Worm (Caenorhabditis elegans): Measurements from ENCODE around the gene acdh-8.
"Not testable (repeated sequence)": the region's sequence is repeated elsewhere in the genome, so short reads cannot be mapped to it uniquely, and the experiment has no call there.

acdh-8 gene

DNA sequence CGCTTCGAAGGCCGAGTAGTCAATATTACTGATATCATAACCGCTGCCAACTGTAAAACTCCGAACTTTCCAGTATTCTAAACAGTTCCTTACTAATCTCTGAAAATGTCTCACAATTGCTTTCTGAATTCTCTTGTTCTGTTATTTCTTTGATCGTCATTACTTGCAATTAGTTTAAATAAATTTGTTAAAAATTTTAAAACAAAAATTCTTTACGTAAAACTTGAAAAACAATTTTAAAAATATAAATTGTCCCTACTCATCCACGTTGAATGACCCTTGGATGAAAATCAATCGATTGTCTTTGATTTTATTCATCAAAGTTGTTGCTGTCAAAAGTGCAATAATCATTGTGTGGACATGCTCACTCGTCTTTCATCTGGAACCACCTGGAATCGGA, at the start of gene acdh-8:
TSS of gene acdh-8 (plus strand) at position 301 of the 400 bp plus-strand sequence.
- TF ChIP-seq tbx-11 (GFP tag; IDR thresholded peaks at IDR 0.05), result no peak
- TF ChIP-seq hmbx-1 (tag; optimal IDR thresholded peaks at IDR 0.05), result no peak
- no peak for TF ChIP-seq sea-1 (GFP tag; conservative IDR thresholded peaks at IDR 0.05)
- TF ChIP-seq tra-4 (tag; optimal IDR thresholded peaks at IDR 0.05), result no peak
- TF ChIP-seq pes-1 (GFP tag; IDR thresholded peaks at IDR 0.05), result no peak
- TF ChIP-seq ceh-36 (tag; optimal IDR thresholded peaks at IDR 0.05), result no peak
- TF ChIP-seq hnd-1 (tag; optimal IDR thresholded peaks at IDR 0.05), result no peak
- no peak for TF ChIP-seq hmg-4 (GFP tag; optimal IDR thresholded peaks at IDR 0.05)
- no peak for TF ChIP-seq tbx-37 (GFP tag; conservative IDR thresholded peaks at IDR 0.05)
- TF ChIP-seq B0310.2 (tag; optimal IDR thresholded peaks at IDR 0.05), result no peak
- no peak for TF ChIP-seq ama-1 (optimal IDR thresholded peaks at IDR 0.05)

DNA sequence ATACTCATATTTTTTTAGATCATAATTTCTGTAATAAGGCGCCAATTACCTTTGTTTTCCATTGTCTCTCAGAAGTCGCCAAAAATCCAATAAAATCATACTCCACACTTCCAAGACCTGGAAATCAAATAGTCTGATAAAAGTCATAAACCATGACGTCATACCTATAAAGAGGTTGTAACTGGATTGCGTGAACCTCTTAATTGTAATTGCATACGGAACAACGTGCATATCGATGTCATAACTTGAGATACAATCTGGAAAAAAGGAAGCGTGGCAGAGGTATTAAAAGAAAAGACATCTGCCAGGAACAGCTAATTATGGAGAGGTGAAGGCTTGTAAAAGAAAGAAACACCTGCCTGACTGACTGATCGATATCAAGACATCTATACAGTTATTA, 49.2 kb upstream of the acdh-8 start, which contains the start of gene F10C1.9:
TSS of gene F10C1.9 (minus strand) at position 197 of the 400 bp plus-strand sequence.
- TF ChIP-seq tra-4 (tag; optimal IDR thresholded peaks at IDR 0.05) (no peak), pes-1 (GFP tag; IDR thresholded peaks at IDR 0.05) (no peak), ceh-13 (GFP tag; optimal IDR thresholded peaks at IDR 0.05) (no peak), tbx-37 (GFP tag; conservative IDR thresholded peaks at IDR 0.05) (no peak), hnd-1 (tag; optimal IDR thresholded peaks at IDR 0.05) (no peak), ama-1 (optimal IDR thresholded peaks at IDR 0.05) (no peak), hmbx-1 (tag; optimal IDR thresholded peaks at IDR 0.05) (no peak), sea-1 (GFP tag; conservative IDR thresholded peaks at IDR 0.05) (no peak)

DNA sequence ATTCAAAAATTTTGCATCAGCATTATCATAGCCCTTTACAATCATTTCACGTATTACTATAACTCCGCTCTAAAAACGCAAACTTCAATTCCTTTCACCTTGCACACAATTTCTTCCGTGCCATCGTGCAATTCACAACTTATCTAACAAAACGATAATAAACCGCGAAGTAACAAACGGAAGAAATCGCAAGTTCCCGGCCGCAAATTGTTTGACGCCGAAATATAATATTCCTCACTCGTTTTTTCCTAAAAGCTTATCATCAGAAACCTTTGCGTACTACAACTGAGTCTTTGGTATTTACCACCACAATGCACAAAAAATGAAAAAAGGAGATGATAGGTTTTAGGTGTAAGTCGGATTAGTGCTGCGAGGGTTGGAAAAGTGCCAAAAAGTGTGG, 47.0 kb upstream of the acdh-8 start:
- no peak for TF ChIP-seq F13C5.2 (tag; optimal IDR thresholded peaks at IDR 0.05)
- no peak for TF ChIP-seq hmbx-1 (tag; optimal IDR thresholded peaks at IDR 0.05)
- TF ChIP-seq sea-1 (GFP tag; conservative IDR thresholded peaks at IDR 0.05), result no peak
- no peak for TF ChIP-seq ceh-13 (GFP tag; optimal IDR thresholded peaks at IDR 0.05)
- no peak for TF ChIP-seq tbx-11 (GFP tag; IDR thresholded peaks at IDR 0.05)
- TF ChIP-seq ama-1 (optimal IDR thresholded peaks at IDR 0.05), result no peak
- no peak for TF ChIP-seq B0310.2 (tag; optimal IDR thresholded peaks at IDR 0.05)
- TF ChIP-seq tbx-37 (GFP tag; conservative IDR thresholded peaks at IDR 0.05), result no peak
- TF ChIP-seq ets-7 (tag; optimal IDR thresholded peaks at IDR 0.05), result no peak
- no peak for TF ChIP-seq hnd-1 (tag; optimal IDR thresholded peaks at IDR 0.05)
- TF ChIP-seq hmg-4 (GFP tag; optimal IDR thresholded peaks at IDR 0.05), result no peak
- no peak for TF ChIP-seq aly-1 (tag; optimal IDR thresholded peaks at IDR 0.05)
- no peak for TF ChIP-seq pes-1 (GFP tag; IDR thresholded peaks at IDR 0.05)
- TF ChIP-seq scrt-1 (GFP tag; IDR thresholded peaks at IDR 0.05), result no peak

DNA sequence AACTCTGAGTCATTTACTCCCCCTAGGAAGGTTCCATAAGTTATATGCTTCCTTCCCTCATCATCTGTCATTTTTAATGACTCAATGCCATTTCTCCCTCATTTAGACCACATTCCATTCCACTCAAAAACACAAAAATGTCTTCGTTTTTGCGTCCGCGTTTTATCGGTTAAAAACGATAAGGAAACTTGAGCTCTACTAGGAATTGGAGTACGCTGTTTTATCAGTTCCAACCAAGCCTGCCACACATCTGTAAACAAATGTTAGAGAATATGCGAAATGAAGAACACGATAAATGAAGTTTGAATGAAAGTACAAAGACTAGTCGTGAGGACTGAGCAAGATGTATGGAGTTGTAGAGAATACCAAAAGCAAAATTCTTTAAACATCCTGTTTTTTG, 45.9 kb upstream of the acdh-8 start:
- TF ChIP-seq ets-7 (tag; optimal IDR thresholded peaks at IDR 0.05) (no peak), tbx-11 (GFP tag; IDR thresholded peaks at IDR 0.05) (no peak), ceh-36 (tag; optimal IDR thresholded peaks at IDR 0.05) (no peak), aly-1 (tag; optimal IDR thresholded peaks at IDR 0.05) (no peak), sea-1 (GFP tag; conservative IDR thresholded peaks at IDR 0.05) (no peak), F13C5.2 (tag; optimal IDR thresholded peaks at IDR 0.05) (no peak), ama-1 (optimal IDR thresholded peaks at IDR 0.05) (no peak), ceh-13 (GFP tag; optimal IDR thresholded peaks at IDR 0.05) (no peak), tra-4 (tag; optimal IDR thresholded peaks at IDR 0.05) (no peak)

DNA sequence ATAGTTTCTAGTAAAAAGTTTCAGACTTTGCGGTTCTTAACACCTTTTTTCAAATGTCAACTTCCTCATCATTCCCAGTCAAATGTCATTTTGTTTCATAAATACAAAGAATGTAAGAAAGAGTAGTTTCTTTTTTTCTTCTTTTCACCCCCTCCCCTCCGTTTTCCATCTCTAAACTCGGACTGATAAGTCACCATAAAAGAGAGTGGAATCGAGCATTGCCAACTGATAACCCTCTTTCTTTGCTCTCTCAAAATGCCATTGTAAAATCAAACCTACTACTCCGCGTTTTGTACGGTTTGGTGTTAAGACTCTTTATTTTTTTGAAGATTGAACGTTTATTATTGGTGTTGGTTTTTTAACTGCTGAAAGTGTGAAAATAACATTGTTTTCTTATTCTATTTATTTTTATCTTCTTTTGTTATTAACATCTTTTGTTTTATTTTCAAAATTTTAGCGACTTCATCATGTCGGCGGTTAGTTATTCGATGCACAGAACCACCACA, 44.5 kb upstream of the acdh-8 start, which contains the start of gene ifb-2:
TSS of gene ifb-2 (plus strand) at position 456 of the 506 bp plus-strand sequence.
- no peak for TF ChIP-seq scrt-1 (GFP tag; IDR thresholded peaks at IDR 0.05)
- no peak for TF ChIP-seq B0310.2 (tag; optimal IDR thresholded peaks at IDR 0.05)
- no peak for TF ChIP-seq hmbx-1 (tag; optimal IDR thresholded peaks at IDR 0.05)
- TF ChIP-seq tbx-11 (GFP tag; IDR thresholded peaks at IDR 0.05), result no peak
- no peak for TF ChIP-seq ama-1 (optimal IDR thresholded peaks at IDR 0.05)
- no peak for TF ChIP-seq ets-7 (tag; optimal IDR thresholded peaks at IDR 0.05)
- no peak for TF ChIP-seq sea-1 (GFP tag; conservative IDR thresholded peaks at IDR 0.05)
- no peak for TF ChIP-seq tra-4 (tag; optimal IDR thresholded peaks at IDR 0.05)
- no peak for TF ChIP-seq ceh-13 (GFP tag; optimal IDR thresholded peaks at IDR 0.05)
- TF ChIP-seq tbx-37 (GFP tag; conservative IDR thresholded peaks at IDR 0.05), result no peak
- no peak for TF ChIP-seq hnd-1 (tag; optimal IDR thresholded peaks at IDR 0.05)
- TF ChIP-seq pes-1 (GFP tag; IDR thresholded peaks at IDR 0.05), result no peak
- TF ChIP-seq F13C5.2 (tag; optimal IDR thresholded peaks at IDR 0.05), result no peak
- TF ChIP-seq ceh-36 (tag; optimal IDR thresholded peaks at IDR 0.05), result no peak
- TF ChIP-seq aly-1 (tag; optimal IDR thresholded peaks at IDR 0.05), result no peak
- no peak for TF ChIP-seq flt-1 (GFP tag; IDR thresholded peaks at IDR 0.05)

DNA sequence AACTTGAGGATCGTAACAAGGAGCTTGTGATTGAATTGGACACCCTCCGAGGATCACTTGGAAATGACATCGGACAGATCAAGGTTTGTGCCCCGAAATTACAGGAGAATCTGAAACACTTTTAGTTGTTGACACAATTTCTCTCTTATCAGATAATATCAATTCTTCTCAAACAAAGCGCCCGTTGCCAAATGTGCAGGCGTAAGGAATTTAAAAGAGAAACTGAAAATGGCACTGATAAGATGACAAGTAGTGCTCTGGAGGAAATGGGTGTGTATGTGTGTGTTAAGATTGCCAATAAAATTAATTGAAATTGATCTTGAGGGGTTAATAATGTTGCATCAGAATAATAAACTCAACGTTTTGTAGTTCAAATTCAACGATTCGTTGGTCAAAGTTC, 42.9 kb upstream of the acdh-8 start:
- TF ChIP-seq ets-7 (tag; optimal IDR thresholded peaks at IDR 0.05), result no peak

DNA sequence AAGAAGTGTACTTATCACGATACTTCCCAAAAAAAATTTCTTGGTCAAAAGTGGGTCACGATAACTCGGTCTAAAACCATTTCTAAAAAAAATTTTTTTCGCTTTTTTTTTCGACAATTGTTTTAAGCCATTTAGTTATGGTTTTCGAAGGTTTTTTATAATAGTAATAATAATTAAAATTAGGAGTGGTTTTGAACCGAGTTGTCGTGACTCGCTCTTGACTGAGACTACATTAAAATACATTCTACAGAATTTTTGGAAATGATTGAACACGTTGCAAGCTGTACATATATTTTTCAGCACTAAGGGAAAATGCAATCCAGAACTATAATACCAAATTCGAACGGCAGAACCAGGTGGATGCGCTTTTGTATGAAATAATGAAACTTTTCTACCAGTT, 40.1 kb upstream of the acdh-8 start, which contains the start of gene F10C1.8:
TSS of gene F10C1.8 (plus strand) at position 301 of the 400 bp plus-strand sequence.
- TF ChIP-seq tbx-11 (GFP tag; IDR thresholded peaks at IDR 0.05), result no peak
- no peak for TF ChIP-seq ama-1 (optimal IDR thresholded peaks at IDR 0.05)
- TF ChIP-seq scrt-1 (GFP tag; IDR thresholded peaks at IDR 0.05), result no peak

DNA sequence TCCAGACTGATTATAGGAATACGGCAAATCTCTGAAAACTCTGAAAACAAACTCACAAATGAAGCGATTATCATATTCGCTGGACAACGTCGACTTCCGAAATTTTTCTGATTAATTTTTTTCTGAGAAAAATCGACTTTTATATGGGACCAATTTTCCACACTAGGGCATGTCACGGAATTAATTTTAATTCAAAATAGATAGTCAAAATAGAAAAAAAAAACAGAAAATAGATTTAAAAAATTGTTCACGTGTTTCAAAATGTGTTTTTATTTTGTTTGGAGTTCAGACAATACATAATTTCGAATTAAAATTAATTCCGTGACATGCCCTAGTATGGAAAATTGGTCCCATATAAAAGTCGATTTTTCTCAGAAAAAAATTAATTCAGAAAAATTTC, 36.6 kb upstream of the acdh-8 start, which contains the start of the genes F10C1.3 and F10C1.23:
TSS of gene F10C1.3 (minus strand) at position 101 of the 400 bp plus-strand sequence.
TSS of gene F10C1.23 (plus strand) at position 385 of the 400 bp plus-strand sequence.
- TF ChIP-seq ceh-36 (tag; optimal IDR thresholded peaks at IDR 0.05); B0310.2 (tag; optimal IDR thresholded peaks at IDR 0.05); ceh-13 (GFP tag; optimal IDR thresholded peaks at IDR 0.05): not testable (repeated sequence)
